Worm (Caenorhabditis elegans) whole organism, young adult: Measurements from ENCODE around the gene srg-65.

Experiments used
- F55B11.4 ChIP-seq: sonication (generic microtip); optimal IDR thresholded peaks from 2 replicates; lab custom pipeline; 2016; ENCODE audit warnings: missing compliant biosample characterization, missing genetic modification characterization, borderline replicate concordance; ENCODE audit not compliant: insufficient read depth
- Y56A3A.18 ChIP-seq: fragments of 200-800 bp; sonication (Bioruptor generic); IDR thresholded peaks from 2 replicates; pipeline ENCODE4 v1.3.6; 2022; ENCODE audit warnings: missing genetic modification reagents, missing genetic modification characterization, missing compliant biosample characterization
- ama-1 ChIP-seq, 3 experiments: fragments of 150-350 bp in 1 of 3; sonication (generic microtip) in 2 of 3; optimal IDR thresholded peaks; 2 replicates each; lab custom pipeline; 2014 to 2018; ENCODE audit warnings: missing biosample characterization in 2 of 3, missing genetic modification characterization in 2 of 3, missing genetic modification reagents in 2 of 3
- attf-6 ChIP-seq: fragments of 200-800 bp; sonication (Bioruptor generic); IDR thresholded peaks from 2 replicates; pipeline ENCODE4 v1.3.6; 2022; ENCODE audit warnings: missing genetic modification reagents, missing genetic modification characterization, missing compliant biosample characterization
- dox-1 ChIP-seq: fragments of 200-800 bp; sonication (Bioruptor generic); IDR thresholded peaks from 2 replicates; pipeline ENCODE4 v1.3.6; 2022; ENCODE audit warnings: missing genetic modification reagents, missing genetic modification characterization, missing compliant biosample characterization
- dpl-1 ChIP-seq: fragments of 150-350 bp; optimal IDR thresholded peaks from 2 replicates; lab custom pipeline; 2014; ENCODE audit warnings: missing biosample characterization, missing genetic modification reagents, missing genetic modification characterization
- ets-4 ChIP-seq: fragments of 200-800 bp; sonication (Bioruptor generic); optimal IDR thresholded peaks from 2 replicates; lab custom pipeline; 2018; ENCODE audit warnings: mild to moderate bottlenecking, missing genetic modification characterization, missing compliant biosample characterization
- hmg-1.2 ChIP-seq: fragments of 200-800 bp; sonication (Bioruptor generic); IDR thresholded peaks from 2 replicates; pipeline ENCODE4 v1.3.6; 2022; ENCODE audit warnings: missing genetic modification reagents, missing genetic modification characterization, missing compliant biosample characterization
- lin-35 ChIP-seq, 3 experiments: fragments of 150-350 bp in 2 of 3; sonication (generic microtip) in 1 of 3; optimal IDR thresholded peaks; 2 replicates each; lab custom pipeline; 2014 to 2018; ENCODE audit warnings: missing biosample characterization in 3 of 3, missing genetic modification characterization in 3 of 3, missing genetic modification reagents in 3 of 3
- lsl-1 ChIP-seq: fragments of 200-800 bp; sonication (Bioruptor generic); optimal IDR thresholded peaks from 2 replicates; lab custom pipeline; 2018; ENCODE audit warnings: mild to moderate bottlenecking, missing genetic modification characterization, moderate library complexity, missing compliant biosample characterization
- snpc-4 ChIP-seq, 5 experiments: fragments of 150-350 bp in 1 of 5; sonication (generic microtip) in 4 of 5; optimal IDR thresholded peaks; 2 replicates each; lab custom pipeline; 2014 to 2018; ENCODE audit warnings: missing genetic modification characterization in 5 of 5, missing biosample characterization in 3 of 5, antibody characterized with exemption in 2 of 5, mild to moderate bottlenecking in 2 of 5, missing compliant biosample characterization in 2 of 5, missing genotype in 2 of 5, moderate library complexity in 2 of 5, missing genetic modification reagents in 1 of 5
- unc-62 ChIP-seq: fragments of 150-350 bp; optimal IDR thresholded peaks from 2 replicates; lab custom pipeline; 2014; ENCODE audit warnings: missing biosample characterization, missing genetic modification reagents, missing genetic modification characterization

DNA sequence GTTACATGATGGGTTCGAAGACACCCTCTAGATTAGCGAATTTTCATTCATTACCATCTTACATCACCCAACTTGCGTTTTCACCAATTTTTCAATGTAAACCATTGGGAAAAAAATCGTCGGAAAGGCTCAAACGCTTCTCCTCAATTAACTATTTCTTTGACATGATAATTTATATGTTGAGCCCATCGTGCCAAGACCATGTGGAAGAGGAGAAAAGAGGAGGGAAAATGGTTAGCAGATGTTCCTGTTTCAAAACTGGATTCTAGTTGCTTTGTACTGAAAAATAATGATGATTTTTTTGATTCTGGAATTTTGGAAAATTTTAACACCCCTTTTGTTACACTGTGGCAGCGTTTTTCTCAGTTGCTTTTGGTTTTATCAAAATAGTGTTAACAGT lies 40.7 kb downstream of the srg-65 start:
- TF ChIP-seq hmg-1.2 (GFP tag; lab: Robert Waterston, UW) = no peak
- no peak for TF ChIP-seq ama-1 (optimal IDR thresholded peaks at IDR 0.05; lab: Kevin White, UChicago)
- no peak for TF ChIP-seq ama-1 (GFP tag; optimal IDR thresholded peaks at IDR 0.05; lab: Kevin White, UChicago)
- TF ChIP-seq unc-62 (GFP tag; lab: Kevin White, UChicago) = no peak
- no peak for TF ChIP-seq ets-4 (GFP tag; lab: Kevin White, UChicago)
- no peak for TF ChIP-seq Y56A3A.18
- no peak for TF ChIP-seq lin-35 (GFP tag; optimal IDR thresholded peaks at IDR 0.05; lab: Kevin White, UChicago)
- no peak for TF ChIP-seq dox-1 (GFP tag; lab: Robert Waterston, UW)
- no peak for TF ChIP-seq lsl-1 (GFP tag; lab: Kevin White, UChicago)
- no peak for TF ChIP-seq snpc-4 (GFP tag; optimal IDR thresholded peaks at IDR 0.05; lab: Kevin White, UChicago)
- no peak for TF ChIP-seq snpc-4 (tag; optimal IDR thresholded peaks at IDR 0.05; lab: Kevin White, UChicago)
- TF ChIP-seq attf-6 = no peak
- TF ChIP-seq F55B11.4 (tag; lab: Kevin White, UChicago) = no peak
- no peak for TF ChIP-seq dpl-1 (GFP tag; lab: Kevin White, UChicago)
